Worm (Caenorhabditis elegans) whole organism, early embryonic: Measurements from ENCODE around the gene bus-1.

Experiments used
- B0310.2 ChIP-seq: sonication (generic microtip); optimal IDR thresholded peaks from 2 replicates; lab custom pipeline; 2016; ENCODE audit warnings: mild to moderate bottlenecking, missing genetic modification characterization, missing compliant biosample characterization
- F13C5.2 ChIP-seq: sonication (generic microtip); optimal IDR thresholded peaks from 2 replicates; lab custom pipeline; 2017; ENCODE audit warnings: mild to moderate bottlenecking, missing genetic modification characterization, inconsistent platforms, missing compliant biosample characterization
- ama-1 ChIP-seq: fragments of 150-350 bp; optimal IDR thresholded peaks from 2 replicates; lab custom pipeline; 2014
- ceh-36 ChIP-seq: sonication (generic microtip); optimal IDR thresholded peaks from 2 replicates; lab custom pipeline; 2016; ENCODE audit warnings: missing genetic modification characterization, inconsistent platforms, missing compliant biosample characterization
- ets-7 ChIP-seq: sonication (generic microtip); optimal IDR thresholded peaks from 2 replicates; lab custom pipeline; 2016; ENCODE audit warnings: missing genotype, missing genetic modification characterization, missing compliant biosample characterization
- flt-1 ChIP-seq: fragments of 200-800 bp; sonication (Bioruptor generic); IDR thresholded peaks from 2 replicates; pipeline ENCODE4 v1.3.6; 2022; ENCODE audit warnings: missing genetic modification characterization, missing compliant biosample characterization
- hmbx-1 ChIP-seq: sonication (generic microtip); optimal IDR thresholded peaks from 2 replicates; lab custom pipeline; 2016; ENCODE audit warnings: mild to moderate bottlenecking, missing genetic modification characterization, missing compliant biosample characterization
- pes-1 ChIP-seq: fragments of 200-800 bp; sonication (Bioruptor generic); IDR thresholded peaks from 2 replicates; pipeline ENCODE4 v1.3.6; 2022; ENCODE audit warnings: missing genetic modification reagents, missing genetic modification characterization, missing compliant biosample characterization
- scrt-1 ChIP-seq: fragments of 200-800 bp; sonication (Bioruptor generic); IDR thresholded peaks from 2 replicates; pipeline ENCODE4 v1.3.6; 2022; ENCODE audit warnings: missing genetic modification characterization, missing compliant biosample characterization
- tbx-37 ChIP-seq: fragments of 200-800 bp; sonication (Bioruptor generic); conservative IDR thresholded peaks from 2 replicates; pipeline ENCODE4 v1.3.6; 2022; ENCODE audit warnings: missing genetic modification reagents, missing genetic modification characterization, missing compliant biosample characterization

DNA sequence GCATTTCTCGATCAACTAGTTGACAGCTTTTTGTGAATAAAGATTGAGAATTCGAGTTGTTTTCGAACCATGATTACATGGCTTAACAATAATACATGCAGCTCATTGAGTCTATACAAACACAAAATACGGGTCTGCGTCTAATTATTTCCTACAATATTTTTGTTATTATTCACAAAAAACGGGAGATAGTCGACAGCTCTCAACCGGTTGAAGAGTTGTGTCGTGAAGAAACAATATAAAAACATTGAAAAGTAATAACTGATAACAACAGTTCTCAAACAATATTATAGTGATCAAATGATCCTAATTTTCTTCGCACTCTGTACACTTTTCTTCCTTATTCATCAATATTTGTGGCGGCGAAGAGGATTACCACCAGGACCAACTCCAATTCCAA lies 16.4 kb upstream of the bus-1 start, which contains the start of gene cyp-33B1:
- no peak for TF ChIP-seq ama-1 (lab: Kevin White, UChicago)
- no peak for TF ChIP-seq hmbx-1 (tag; lab: Kevin White, UChicago)
- TF ChIP-seq B0310.2: no peak
- TF ChIP-seq flt-1 (GFP tag; lab: Robert Waterston, UW): no peak
- no peak for TF ChIP-seq F13C5.2 (tag; lab: Kevin White, UChicago)
- TF ChIP-seq tbx-37 (GFP tag; lab: Robert Waterston, UW): no peak
- no peak for TF ChIP-seq ceh-36 (tag; lab: Kevin White, UChicago)
- TF ChIP-seq scrt-1 (GFP tag; lab: Robert Waterston, UW): no peak
- no peak for TF ChIP-seq ets-7 (tag; lab: Kevin White, UChicago)
- TF ChIP-seq pes-1: no peak
